Worm (Caenorhabditis elegans) whole organism, young adult: ENCODE measurements around the gene C01G12.16.
A peak's percentile ranks its signal among the peaks of the same experiment; 100 is the strongest.

Source experiments
- B0019.2 ChIP-seq: fragments of 200-800 bp; sonication (Bioruptor generic); conservative IDR thresholded peaks from 2 replicates; pipeline ENCODE4 v1.3.6; 2022; ENCODE audit warnings: missing genetic modification reagents, missing genetic modification characterization, missing compliant biosample characterization
- Y67H2A.10 ChIP-seq: fragments of 200-800 bp; sonication (Bioruptor generic); conservative IDR thresholded peaks from 2 replicates; pipeline ENCODE4 v1.3.6; 2022; ENCODE audit warnings: missing genetic modification reagents, missing genetic modification characterization, missing compliant biosample characterization
- ZK185.1 ChIP-seq: sonication (generic microtip); optimal IDR thresholded peaks from 2 replicates; lab custom pipeline; 2016; ENCODE audit warnings: mild to moderate bottlenecking, missing genetic modification characterization, missing compliant biosample characterization; ENCODE audit not compliant: poor library complexity, severe bottlenecking
- ama-1 ChIP-seq, 3 experiments: fragments of 150-350 bp in 1 of 3; sonication (generic microtip) in 2 of 3; optimal IDR thresholded peaks; 2 replicates each; lab custom pipeline; 2014 to 2018; ENCODE audit warnings: missing biosample characterization in 2 of 3, missing genetic modification characterization in 2 of 3, missing genetic modification reagents in 2 of 3
- aptf-2 ChIP-seq: fragments of 200-800 bp; sonication (Bioruptor generic); conservative IDR thresholded peaks from 2 replicates; pipeline ENCODE4 v1.3.6; 2022; ENCODE audit warnings: missing genetic modification reagents, missing genetic modification characterization, missing compliant biosample characterization
- attf-3 ChIP-seq: fragments of 200-800 bp; sonication (Bioruptor generic); conservative IDR thresholded peaks from 2 replicates; pipeline ENCODE4 v1.3.6; 2022; ENCODE audit warnings: missing genetic modification reagents, missing genetic modification characterization, missing compliant biosample characterization
- attf-6 ChIP-seq: fragments of 200-800 bp; sonication (Bioruptor generic); IDR thresholded peaks from 2 replicates; pipeline ENCODE4 v1.3.6; 2022; ENCODE audit warnings: missing genetic modification reagents, missing genetic modification characterization, missing compliant biosample characterization
- bed-2 ChIP-seq: fragments of 200-800 bp; sonication (Bioruptor generic); IDR thresholded peaks from 2 replicates; pipeline ENCODE4 v1.3.6; 2022; ENCODE audit warnings: missing genetic modification reagents, missing genetic modification characterization, missing compliant biosample characterization
- ceh-40 ChIP-seq: fragments of 200-800 bp; sonication (Bioruptor generic); IDR thresholded peaks from 2 replicates; pipeline ENCODE4 v1.3.6; 2022; ENCODE audit warnings: missing genetic modification characterization, missing compliant biosample characterization
- egl-18 ChIP-seq: fragments of 200-800 bp; sonication (Bioruptor generic); IDR thresholded peaks from 2 replicates; pipeline ENCODE4 v1.3.6; 2022; ENCODE audit warnings: missing genetic modification reagents, missing genetic modification characterization, missing compliant biosample characterization
- egl-44 ChIP-seq: fragments of 200-800 bp; sonication (Bioruptor generic); IDR thresholded peaks from 2 replicates; pipeline ENCODE4 v1.3.6; 2022; ENCODE audit warnings: missing genetic modification reagents, missing genetic modification characterization, missing compliant biosample characterization
- egrh-3 ChIP-seq: fragments of 200-800 bp; sonication (Bioruptor generic); IDR thresholded peaks from 2 replicates; pipeline ENCODE4 v1.3.6; 2022; ENCODE audit warnings: missing genetic modification reagents, missing genetic modification characterization, missing compliant biosample characterization
- gei-17 ChIP-seq: fragments of 200-800 bp; sonication (Bioruptor generic); optimal IDR thresholded peaks from 2 replicates; lab custom pipeline; 2018; ENCODE audit warnings: mild to moderate bottlenecking, missing genetic modification characterization, missing compliant biosample characterization
- hlh-12 ChIP-seq: sonication (generic microtip); optimal IDR thresholded peaks from 2 replicates; lab custom pipeline; 2016; ENCODE audit warnings: missing genetic modification characterization, missing compliant biosample characterization
- hmg-1.2 ChIP-seq: fragments of 200-800 bp; sonication (Bioruptor generic); IDR thresholded peaks from 2 replicates; pipeline ENCODE4 v1.3.6; 2022; ENCODE audit warnings: missing genetic modification reagents, missing genetic modification characterization, missing compliant biosample characterization
- hmg-20 ChIP-seq: fragments of 200-800 bp; sonication (Bioruptor generic); IDR thresholded peaks from 2 replicates; pipeline ENCODE4 v1.3.6; 2022; ENCODE audit warnings: missing genetic modification reagents, missing genetic modification characterization, missing compliant biosample characterization
- lin-40 ChIP-seq: sonication (generic microtip); optimal IDR thresholded peaks from 2 replicates; lab custom pipeline; 2016; ENCODE audit warnings: missing genetic modification characterization, mild to moderate bottlenecking, missing compliant biosample characterization, missing genotype, missing genetic modification reagents
- lir-1 ChIP-seq: fragments of 200-800 bp; sonication (Bioruptor generic); conservative IDR thresholded peaks from 2 replicates; pipeline ENCODE4 v1.3.6; 2022; ENCODE audit warnings: missing genetic modification reagents, missing genetic modification characterization, missing compliant biosample characterization
- lsl-1 ChIP-seq: fragments of 200-800 bp; sonication (Bioruptor generic); optimal IDR thresholded peaks from 2 replicates; lab custom pipeline; 2018; ENCODE audit warnings: mild to moderate bottlenecking, missing genetic modification characterization, moderate library complexity, missing compliant biosample characterization
- lsy-27 ChIP-seq: sonication (generic microtip); optimal IDR thresholded peaks from 2 replicates; lab custom pipeline; 2017; ENCODE audit warnings: missing genetic modification characterization, mild to moderate bottlenecking, missing compliant biosample characterization, antibody characterized with exemption, missing genotype, borderline replicate concordance; ENCODE audit not compliant: insufficient read depth
- madf-10 ChIP-seq: sonication (generic microtip); optimal IDR thresholded peaks from 2 replicates; lab custom pipeline; 2016; ENCODE audit warnings: mild to moderate bottlenecking, missing genetic modification characterization, missing compliant biosample characterization
- madf-8 ChIP-seq: fragments of 200-800 bp; sonication (Bioruptor generic); conservative IDR thresholded peaks from 2 replicates; pipeline ENCODE4 v1.3.6; 2022; ENCODE audit warnings: missing genetic modification reagents, missing genetic modification characterization, missing compliant biosample characterization
- nfya-1 ChIP-seq: sonication (generic microtip); optimal IDR thresholded peaks from 2 replicates; lab custom pipeline; 2017; ENCODE audit warnings: antibody characterized with exemption, missing compliant biosample characterization, missing genetic modification characterization, borderline replicate concordance; ENCODE audit not compliant: insufficient read depth
- nfyb-1 ChIP-seq: fragments of 200-800 bp; sonication (Bioruptor generic); IDR thresholded peaks from 2 replicates; pipeline ENCODE4 v1.3.6; 2022; ENCODE audit warnings: missing genetic modification reagents, missing genetic modification characterization, missing compliant biosample characterization
- rec-8 ChIP-seq, 2 experiments: sonication (generic microtip); optimal IDR thresholded peaks; 2 replicates each; lab custom pipeline; 2016; ENCODE audit warnings: mild to moderate bottlenecking in 2 of 2, missing genetic modification characterization in 2 of 2, missing genetic modification reagents in 2 of 2, missing genotype in 2 of 2, missing biosample characterization in 1 of 2, missing compliant biosample characterization in 1 of 2, moderate library complexity in 1 of 2
- repo-1 ChIP-seq: sonication (generic microtip); optimal IDR thresholded peaks from 2 replicates; lab custom pipeline; 2017; ENCODE audit warnings: mild to moderate bottlenecking, missing genetic modification characterization, missing compliant biosample characterization
- rpc-1 ChIP-seq, 2 experiments: fragments of 150-350 bp in 1 of 2; sonication (generic microtip) in 1 of 2; optimal IDR thresholded peaks; 2 replicates each; lab custom pipeline; 2014 to 2018; ENCODE audit warnings: missing biosample characterization in 1 of 2, missing genetic modification characterization in 1 of 2, missing genetic modification reagents in 1 of 2, missing genotype in 1 of 2
- zfh-2 ChIP-seq: fragments of 200-800 bp; sonication (Bioruptor generic); conservative IDR thresholded peaks from 2 replicates; pipeline ENCODE4 v1.3.6; 2022; ENCODE audit warnings: missing genetic modification reagents, missing genetic modification characterization, missing compliant biosample characterization
- ztf-25 ChIP-seq: fragments of 200-800 bp; sonication (Bioruptor generic); IDR thresholded peaks from 2 replicates; pipeline ENCODE4 v1.3.6; 2022; ENCODE audit warnings: missing genetic modification reagents, missing genetic modification characterization, missing compliant biosample characterization

C01G12.16 gene

ce11 chrIII:4120386-4120785 is 40.7 kb upstream of the C01G12.16 start:
- TF ChIP-seq ZK185.1 (tag; lab: Kevin White, UChicago) (no peak), ama-1 (optimal IDR thresholded peaks at IDR 0.05; lab: Kevin White, UChicago) (no peak), ama-1 (GFP tag; optimal IDR thresholded peaks at IDR 0.05; lab: Kevin White, UChicago) (no peak), B0019.2 (GFP tag; lab: Robert Waterston, UW) (no peak), lir-1 (GFP tag; lab: Robert Waterston, UW) (no peak), hlh-12 (tag; lab: Kevin White, UChicago) (no peak), nfya-1 (tag; lab: Kevin White, UChicago) (no peak), nfyb-1 (GFP tag; lab: Robert Waterston, UW) (peak; percentile 55; the same call in 1 of the 2 replicates), rec-8 (tag; optimal IDR thresholded peaks at IDR 0.05; lab: Kevin White, UChicago) (no peak)

ce11 chrIII:4123277-4123676 is 37.8 kb upstream of the C01G12.16 start:
- TF ChIP-seq egl-44 (GFP tag; lab: Robert Waterston, UW) (no peak), hmg-20 (GFP tag; lab: Robert Waterston, UW) (no peak), egl-18 (GFP tag; lab: Robert Waterston, UW) (no peak)

- TF ChIP-seq hmg-1.2 (GFP tag; lab: Robert Waterston, UW) (peak; percentile 51), repo-1 (tag; lab: Kevin White, UChicago) (no peak), attf-3 (GFP tag; lab: Robert Waterston, UW) (no peak), ztf-25 (GFP tag; lab: Robert Waterston, UW) (no peak), attf-6 (no peak), Y67H2A.10 (GFP tag; lab: Robert Waterston, UW) (no peak), ceh-40 (GFP tag; lab: Robert Waterston, UW) (no peak)
Observed at ce11 chrIII:4123900-4124299, 37.1 kb upstream of the C01G12.16 start.

ce11 chrIII:4131814-4132555 is 29.1 kb upstream of the C01G12.16 start:
- TF ChIP-seq nfyb-1 (GFP tag; lab: Robert Waterston, UW) = peak; percentile 59
- TF ChIP-seq lsy-27 (tag; lab: Kevin White, UChicago) = no peak
- TF ChIP-seq, all 124 proteins: peak for 1

ce11 chrIII:4134059-4134458 is 27.0 kb upstream of the C01G12.16 start:
- peak; percentile 88 for TF ChIP-seq zfh-2 (GFP tag; lab: Robert Waterston, UW)
- TF ChIP-seq gei-17 = no peak
- 0 out of 2 replicates have a peak, but pooled peaks have one; percentile 58 for TF ChIP-seq bed-2 (GFP tag; lab: Robert Waterston, UW)
- peak; percentile 58; the same call in 1 of the 2 replicates for TF ChIP-seq egrh-3 (GFP tag; lab: Robert Waterston, UW)
- TF ChIP-seq lir-1 (GFP tag; lab: Robert Waterston, UW) = no peak

- TF ChIP-seq repo-1 (tag; lab: Kevin White, UChicago) = no peak
- TF ChIP-seq madf-10 = no peak
- TF ChIP-seq rpc-1 (optimal IDR thresholded peaks at IDR 0.05; lab: Kevin White, UChicago) = no peak
- TF ChIP-seq rpc-1 (tag; optimal IDR thresholded peaks at IDR 0.05; lab: Kevin White, UChicago) = no peak
- TF ChIP-seq madf-8 (GFP tag; lab: Robert Waterston, UW) = no peak
- no peak for TF ChIP-seq hmg-20 (GFP tag; lab: Robert Waterston, UW)
- no peak for TF ChIP-seq attf-6
- no peak for TF ChIP-seq lsl-1 (GFP tag; lab: Kevin White, UChicago)
- no peak for TF ChIP-seq aptf-2 (GFP tag; lab: Robert Waterston, UW)
- no peak for TF ChIP-seq lin-40 (tag; lab: Kevin White, UChicago)
Observed at ce11 chrIII:4137180-4137579, 23.9 kb upstream of the C01G12.16 start.
